Fruit fly (Drosophila melanogaster) whole organism, wandering third instar larva: ENCODE data around the gene CG7142.

Experiments used
- Abd-B ChIP-seq: fragments of >200 bp; optimal IDR thresholded peaks from 2 replicates; lab custom pipeline; 2017; ENCODE audit warnings: missing biosample characterization, missing genetic modification characterization
- CG32264 ChIP-seq: fragments of 200-800 bp; sonication (Bioruptor generic); optimal IDR thresholded peaks from 2 replicates; lab custom pipeline; 2016; ENCODE audit warnings: missing biosample characterization, missing genetic modification characterization
- CG9705 ChIP-seq: fragments of 200-800 bp; sonication (Bioruptor generic); optimal IDR thresholded peaks from 2 replicates; lab custom pipeline; 2018; ENCODE audit warnings: missing biosample characterization, mild to moderate bottlenecking, missing genetic modification characterization
- CrebA ChIP-seq: fragments of 200-800 bp; sonication (Bioruptor generic); optimal IDR thresholded peaks from 2 replicates; lab custom pipeline; 2016; ENCODE audit warnings: missing biosample characterization, mild to moderate bottlenecking, missing genetic modification characterization, borderline replicate concordance
- Dfd ChIP-seq: fragments of >200 bp; optimal IDR thresholded peaks from 2 replicates; lab custom pipeline; 2017; ENCODE audit warnings: missing biosample characterization, missing genetic modification characterization
- Dif ChIP-seq: fragments of 200-275, 200-300 bp; sonication (Bioruptor generic); optimal IDR thresholded peaks from 2 replicates; lab custom pipeline; 2018; ENCODE audit warnings: missing biosample characterization, missing genetic modification characterization; ENCODE audit not compliant: partially characterized antibody
- Hnf4 ChIP-seq: fragments of 200-800 bp; sonication (Bioruptor generic); optimal IDR thresholded peaks from 2 replicates; lab custom pipeline; 2016; ENCODE audit warnings: missing biosample characterization, mild to moderate bottlenecking, missing genetic modification characterization
- Hr78 ChIP-seq: fragments of >200 bp; optimal IDR thresholded peaks from 2 replicates; lab custom pipeline; 2017; ENCODE audit warnings: missing biosample characterization, missing genetic modification characterization
- Hr83 ChIP-seq: fragments of 200-300 bp; sonication (Bioruptor generic); optimal IDR thresholded peaks from 2 replicates; lab custom pipeline; 2016; ENCODE audit warnings: missing biosample characterization, mild to moderate bottlenecking, missing genetic modification characterization, moderate library complexity; ENCODE audit not compliant: poor library complexity, severe bottlenecking
- Mio ChIP-seq: sonication (Bioruptor generic); optimal IDR thresholded peaks from 2 replicates; lab custom pipeline; 2016; ENCODE audit warnings: missing biosample characterization, missing genetic modification characterization
- Myc ChIP-seq: fragments of >200 bp; optimal IDR thresholded peaks from 2 replicates; lab custom pipeline; 2017
- N ChIP-seq: fragments of >200 bp; optimal IDR thresholded peaks from 2 replicates; lab custom pipeline; 2018; ENCODE audit warnings: missing biosample characterization, missing external identifiers, missing genetic modification characterization
- OdsH ChIP-seq: fragments of 200-800 bp; sonication (Bioruptor generic); optimal IDR thresholded peaks from 2 replicates; lab custom pipeline; 2016; ENCODE audit warnings: missing biosample characterization, mild to moderate bottlenecking, missing genetic modification characterization
- Rel ChIP-seq, 2 experiments: fragments of 200-800 bp; sonication (Bioruptor generic) in 1 of 2; optimal IDR thresholded peaks; 2 replicates in 1 of 2; 3 replicates in 1 of 2; lab custom pipeline; 2016 to 2019; ENCODE audit warnings: mild to moderate bottlenecking in 2 of 2, missing biosample characterization in 2 of 2, missing genetic modification characterization in 2 of 2, moderate library complexity in 1 of 2
- Sp1 ChIP-seq: fragments of 200-800 bp; sonication (Bioruptor generic); optimal IDR thresholded peaks from 3 replicates; lab custom pipeline; 2019; ENCODE audit warnings: missing biosample characterization, mild to moderate bottlenecking, missing genetic modification characterization, moderate library complexity
- Vsx2 ChIP-seq: fragments of 200-300, 225-300 bp; sonication (Bioruptor generic); optimal IDR thresholded peaks from 2 replicates; lab custom pipeline; 2018; ENCODE audit warnings: missing biosample characterization, missing genetic modification characterization; ENCODE audit not compliant: partially characterized antibody
- dmrt93B ChIP-seq: fragments of 200-800 bp; sonication (Bioruptor generic); optimal IDR thresholded peaks from 2 replicates; lab custom pipeline; 2018; ENCODE audit warnings: missing biosample characterization, mild to moderate bottlenecking, missing genetic modification characterization
- dsf ChIP-seq: sonication (Bioruptor generic); optimal IDR thresholded peaks from 2 replicates; lab custom pipeline; 2016; ENCODE audit warnings: missing biosample characterization, missing genetic modification characterization, borderline replicate concordance
- ey ChIP-seq: fragments of 200-800 bp; sonication (Bioruptor generic); optimal IDR thresholded peaks from 2 replicates; lab custom pipeline; 2016; ENCODE audit warnings: missing biosample characterization, missing genetic modification characterization
- foxo ChIP-seq, 2 experiments: fragments of 200-800 bp; sonication (Bioruptor generic); optimal IDR thresholded peaks; 2 replicates in 1 of 2; 3 replicates in 1 of 2; lab custom pipeline; 2016 to 2017; ENCODE audit warnings: missing biosample characterization in 2 of 2, missing genetic modification characterization in 2 of 2
- h ChIP-seq: fragments of 200-800 bp; sonication (Bioruptor generic); optimal IDR thresholded peaks from 3 replicates; lab custom pipeline; 2016; ENCODE audit warnings: missing biosample characterization, mild to moderate bottlenecking, missing genetic modification characterization
- jim ChIP-seq: fragments of 175-275, 200-325 bp; sonication (Bioruptor generic); optimal IDR thresholded peaks from 2 replicates; lab custom pipeline; 2016; ENCODE audit warnings: missing biosample characterization, mild to moderate bottlenecking, missing genetic modification characterization
- pan ChIP-seq: fragments of >200 bp; optimal IDR thresholded peaks from 2 replicates; lab custom pipeline; 2017
- psq ChIP-seq: fragments of 200-800 bp; sonication (Bioruptor generic); optimal IDR thresholded peaks from 3 replicates; lab custom pipeline; 2017; ENCODE audit warnings: missing biosample characterization, mild to moderate bottlenecking, missing genetic modification characterization, moderate library complexity
- sv ChIP-seq: fragments of 200-800 bp; sonication (Bioruptor generic); optimal IDR thresholded peaks from 3 replicates; lab custom pipeline; 2016; ENCODE audit warnings: missing biosample characterization, missing genetic modification characterization
- tai ChIP-seq: sonication (Bioruptor generic); optimal IDR thresholded peaks from 2 replicates; lab custom pipeline; 2016; ENCODE audit warnings: missing biosample characterization, missing genetic modification characterization
- usp ChIP-seq: fragments of >200 bp; optimal IDR thresholded peaks from 2 replicates; lab custom pipeline; 2017; ENCODE audit warnings: missing biosample characterization, missing genetic modification characterization

CG7142 gene

DNA sequence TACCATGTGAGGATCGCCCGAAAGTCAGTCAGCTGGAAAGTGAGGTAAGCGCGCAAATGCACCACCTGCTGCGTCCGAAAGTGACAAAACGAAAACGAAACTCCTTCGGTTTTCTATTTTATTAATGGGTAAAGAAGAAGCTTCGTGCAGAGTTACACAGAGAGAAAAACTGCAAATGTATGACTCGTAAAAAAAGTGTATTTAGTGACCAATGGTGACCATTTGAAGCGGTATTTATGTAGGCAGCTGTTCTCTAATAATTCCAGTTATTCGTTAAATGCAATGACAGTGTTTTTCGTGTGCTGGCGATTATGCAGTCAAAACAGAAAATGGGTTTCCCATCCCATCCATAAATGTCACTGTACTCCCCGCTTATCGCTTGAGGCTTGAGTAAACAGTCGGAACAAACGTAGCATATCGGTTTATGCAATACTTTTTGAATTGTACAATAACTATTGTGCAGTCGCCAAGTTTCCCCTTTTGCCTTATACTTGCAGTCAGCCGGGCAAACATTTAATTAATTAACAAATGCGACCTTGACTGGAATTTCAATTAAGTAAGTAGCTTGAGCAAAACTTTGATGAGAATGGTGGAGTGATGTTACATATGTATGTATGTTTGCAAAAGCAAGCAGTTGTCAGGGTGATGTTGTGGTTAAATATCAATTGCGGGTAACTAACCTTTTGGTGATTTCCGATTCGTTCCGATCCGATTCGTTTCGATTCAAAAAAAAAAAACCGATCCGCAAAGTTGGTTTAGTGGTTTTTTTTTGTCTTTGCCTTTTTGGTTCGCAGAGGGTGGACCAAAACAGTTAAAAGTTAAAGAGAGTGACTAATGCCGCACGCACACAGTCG, 18.3 kb upstream of the CG7142 start:
- TF ChIP-seq Hr78 = no peak
- TF ChIP-seq CG32264 (GFP tag; lab: Kevin White, UChicago) = peak; percentile 18
- TF ChIP-seq Rel (GFP tag; optimal IDR thresholded peaks at IDR 0.05; lab: Kevin White, UChicago) = no peak
- TF ChIP-seq Rel (tag; optimal IDR thresholded peaks at IDR 0.05; lab: Kevin White, UChicago) = peak; percentile 92
- TF ChIP-seq, all 38 proteins: peak for 2

dm6 chr3R:18296737-18297136, 17.4 kb upstream of the CG7142 start:
- TF ChIP-seq Sp1 (GFP tag; lab: Kevin White, UChicago) = no peak
- no peak for TF ChIP-seq Hr83 (GFP tag; lab: Kevin White, UChicago)
- no peak for TF ChIP-seq CG9705 (GFP tag; lab: Kevin White, UChicago)
- TF ChIP-seq Abd-B (GFP tag; lab: Kevin White, UChicago) = no peak
- TF ChIP-seq CrebA (GFP tag; lab: Kevin White, UChicago) = no peak
- TF ChIP-seq pan (lab: Kevin White, UChicago) = no peak
- TF ChIP-seq jim (GFP tag; lab: Kevin White, UChicago) = no peak
- no peak for TF ChIP-seq Hr78
- TF ChIP-seq Myc (lab: Kevin White, UChicago) = no peak
- TF ChIP-seq Mio (GFP tag; lab: Kevin White, UChicago) = no peak
- no peak for TF ChIP-seq usp

DNA sequence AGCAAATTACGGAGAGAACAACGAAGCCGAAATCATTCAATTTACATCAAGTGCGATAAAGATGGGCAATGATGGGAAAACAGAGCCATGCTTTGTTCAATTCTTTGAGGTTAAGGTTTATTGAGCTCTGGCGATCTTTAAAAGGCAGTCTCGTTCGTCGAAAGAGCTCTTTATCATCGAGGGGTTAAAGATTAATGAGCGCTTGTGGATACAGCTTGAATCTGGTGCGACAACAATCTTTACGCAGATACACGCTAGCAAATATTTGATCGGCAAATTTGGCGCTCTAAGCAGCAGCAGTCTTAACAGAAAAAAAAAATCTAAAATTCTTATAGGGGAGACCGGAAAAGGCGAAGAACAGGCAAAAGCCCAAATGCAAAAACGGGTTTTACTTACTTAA, 16.8 kb upstream of the CG7142 start:
- TF ChIP-seq psq (GFP tag; lab: Kevin White, UChicago) = no peak
- no peak for TF ChIP-seq Hr78
- TF ChIP-seq sv (GFP tag; lab: Kevin White, UChicago) = no peak
- no peak for TF ChIP-seq Mio (GFP tag; lab: Kevin White, UChicago)
- peak; percentile 13 for TF ChIP-seq OdsH (GFP tag; lab: Kevin White, UChicago)
- TF ChIP-seq dsf = no peak
- no peak for TF ChIP-seq Rel (GFP tag; optimal IDR thresholded peaks at IDR 0.05; lab: Kevin White, UChicago)
- TF ChIP-seq Rel (tag; optimal IDR thresholded peaks at IDR 0.05; lab: Kevin White, UChicago) = peak; percentile 18
- TF ChIP-seq pan (lab: Kevin White, UChicago) = no peak
- TF ChIP-seq, all 38 proteins: peak for 2

DNA sequence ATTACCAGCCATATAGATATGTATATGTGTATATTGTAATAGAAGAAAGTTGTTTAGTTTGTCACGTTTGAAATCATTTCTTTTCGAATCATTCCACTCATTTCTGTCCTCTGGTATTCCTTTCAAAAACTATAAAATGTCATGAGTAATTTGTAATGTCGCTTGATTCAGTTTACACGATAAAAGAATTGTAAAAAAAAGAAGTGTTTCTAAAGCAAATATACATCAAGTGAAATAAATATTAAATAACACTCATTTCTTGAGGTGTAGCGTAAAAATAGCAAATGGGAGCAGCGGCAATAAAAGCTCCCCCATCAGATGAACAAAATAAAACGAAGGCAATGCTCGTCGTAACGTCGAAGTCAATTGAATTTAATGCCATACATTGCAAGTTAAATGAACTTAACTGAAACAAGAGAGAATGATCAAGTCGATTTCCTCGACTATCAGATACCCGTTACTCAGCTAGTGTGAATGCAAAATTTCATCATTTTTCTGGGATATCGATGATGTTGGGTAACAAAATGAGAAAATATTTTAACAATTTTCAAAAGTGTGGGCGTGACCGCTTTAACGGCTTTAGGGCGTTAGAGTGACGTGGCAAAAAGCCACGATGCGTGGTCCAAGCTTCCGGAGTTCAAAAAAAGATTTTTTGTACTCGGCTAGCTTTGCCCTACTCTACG, 16.1 kb upstream of the CG7142 start:
- no peak for TF ChIP-seq usp
- TF ChIP-seq tai (GFP tag; lab: Kevin White, UChicago) = no peak
- peak; percentile 16 for TF ChIP-seq h (GFP tag; lab: Kevin White, UChicago)
- TF ChIP-seq foxo (GFP tag; optimal IDR thresholded peaks at IDR 0.05; lab: Kevin White, UChicago) = no peak

DNA sequence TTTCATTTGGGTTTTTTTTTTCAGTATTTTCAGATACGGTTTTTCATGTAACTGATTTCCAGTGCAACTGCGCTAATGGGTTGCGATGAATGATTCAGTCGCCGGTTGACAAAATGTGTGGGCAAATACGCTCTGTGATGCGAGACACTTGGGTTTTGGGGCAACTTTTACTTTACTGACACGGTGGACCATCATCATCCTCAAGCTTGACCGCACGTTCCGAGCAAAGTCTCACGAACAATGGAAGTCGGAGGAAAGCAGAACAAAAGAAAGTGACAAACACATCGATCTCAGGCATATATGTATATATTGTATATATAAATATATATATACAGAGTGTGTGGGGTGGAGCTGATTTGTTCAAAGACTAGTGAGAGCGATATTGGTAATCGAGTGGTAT, 15.2 kb upstream of the CG7142 start:
- TF ChIP-seq Dfd (GFP tag; lab: Kevin White, UChicago) = no peak
- TF ChIP-seq usp = no peak
- no peak for TF ChIP-seq tai (GFP tag; lab: Kevin White, UChicago)
- TF ChIP-seq Myc (lab: Kevin White, UChicago) = no peak
- no peak for TF ChIP-seq ey
- no peak for TF ChIP-seq Vsx2
- no peak for TF ChIP-seq OdsH (GFP tag; lab: Kevin White, UChicago)
- TF ChIP-seq Hr78 = no peak
- no peak for TF ChIP-seq jim (GFP tag; lab: Kevin White, UChicago)
- TF ChIP-seq Hnf4 (GFP tag; lab: Kevin White, UChicago) = no peak
- TF ChIP-seq pan (lab: Kevin White, UChicago) = no peak
- TF ChIP-seq Dif (GFP tag; lab: Kevin White, UChicago) = no peak
- TF ChIP-seq Hr83 (GFP tag; lab: Kevin White, UChicago) = no peak
- TF ChIP-seq dmrt93B (GFP tag; lab: Kevin White, UChicago) = no peak

dm6 chr3R:18292371-18292770, 13.0 kb upstream of the CG7142 start:
- TF ChIP-seq Rel (GFP tag; optimal IDR thresholded peaks at IDR 0.05; lab: Kevin White, UChicago) (no peak), Rel (tag; optimal IDR thresholded peaks at IDR 0.05; lab: Kevin White, UChicago) (peak; percentile 77), N (GFP tag; lab: Kevin White, UChicago) (no peak)
